Fruit fly (Drosophila melanogaster) whole organism, embryonic: Measurements from ENCODE around the gene CG32354.

Experiments
- Adf1 ChIP-seq: fragments of 200-800 bp; sonication (Bioruptor generic); IDR thresholded peaks from 2 replicates; pipeline ENCODE4 v1.3.6; 2022; ENCODE audit warnings: missing biosample characterization, missing genetic modification characterization
- CG10147 ChIP-seq: fragments of 200-800 bp; sonication (Bioruptor generic); optimal IDR thresholded peaks from 2 replicates; lab custom pipeline; 2019; ENCODE audit warnings: missing biosample characterization, mild to moderate bottlenecking, missing genetic modification characterization, moderate library complexity
- CG13424 ChIP-seq: fragments of 200-800 bp; sonication (Bioruptor generic); optimal IDR thresholded peaks from 2 replicates; lab custom pipeline; 2019; ENCODE audit warnings: missing biosample characterization, mild to moderate bottlenecking, missing genetic modification characterization, moderate library complexity
- CG15514 ChIP-seq: fragments of 200-800 bp; sonication (Bioruptor generic); optimal IDR thresholded peaks from 3 replicates; lab custom pipeline; 2017; ENCODE audit warnings: missing biosample characterization, missing genetic modification characterization, mild to moderate bottlenecking, moderate library complexity, missing genetic modification reagents
- CG16815 ChIP-seq: fragments of 200-800 bp; sonication (Bioruptor generic); optimal IDR thresholded peaks from 3 replicates; lab custom pipeline; 2017; ENCODE audit warnings: missing biosample characterization, mild to moderate bottlenecking, missing genetic modification characterization
- CG17385 ChIP-seq: fragments of 200-800 bp; sonication (Bioruptor generic); optimal IDR thresholded peaks from 3 replicates; lab custom pipeline; 2018; ENCODE audit warnings: missing biosample characterization, mild to moderate bottlenecking, missing genetic modification characterization
- CG17568 ChIP-seq: fragments of 200-800 bp; sonication (Bioruptor generic); optimal IDR thresholded peaks from 2 replicates; lab custom pipeline; 2018; ENCODE audit warnings: missing biosample characterization, mild to moderate bottlenecking, missing genetic modification characterization, moderate library complexity
- CG18011 ChIP-seq: fragments of 200-800 bp; sonication (Bioruptor generic); optimal IDR thresholded peaks from 2 replicates; lab custom pipeline; 2017; ENCODE audit warnings: missing biosample characterization, missing genetic modification characterization, mild to moderate bottlenecking, moderate library complexity, missing genotype
- CG1832 ChIP-seq: fragments of 200-800 bp; sonication (Bioruptor generic); optimal IDR thresholded peaks from 2 replicates; lab custom pipeline; 2017; ENCODE audit warnings: missing biosample characterization, mild to moderate bottlenecking, missing genetic modification characterization, inconsistent platforms
- CG30020 ChIP-seq: fragments of 200-800 bp; optimal IDR thresholded peaks from 2 replicates; lab custom pipeline; 2019; ENCODE audit warnings: missing biosample characterization, mild to moderate bottlenecking, missing genetic modification characterization, moderate library complexity
- CG30431 ChIP-seq: fragments of 200-800 bp; sonication (Bioruptor generic); optimal IDR thresholded peaks from 2 replicates; lab custom pipeline; 2017; ENCODE audit warnings: missing biosample characterization, missing genetic modification characterization
- CG33557 ChIP-seq: fragments of 200-800 bp; sonication (Bioruptor generic); optimal IDR thresholded peaks from 2 replicates; lab custom pipeline; 2019; ENCODE audit warnings: missing biosample characterization, mild to moderate bottlenecking, missing genetic modification characterization, moderate library complexity
- CG3726 ChIP-seq: fragments of 200-800 bp; sonication (Bioruptor generic); IDR thresholded peaks from 3 replicates; pipeline ENCODE4, ENCODE4 v1.3.6; 2022; ENCODE audit warnings: missing biosample characterization, missing genetic modification characterization
- CG4328 ChIP-seq: fragments of 200-800 bp; sonication (Bioruptor generic); optimal IDR thresholded peaks from 3 replicates; lab custom pipeline; 2017; ENCODE audit warnings: missing biosample characterization, missing genetic modification reagents, missing genetic modification characterization
- CG4854 ChIP-seq: fragments of 200-800 bp; sonication (Bioruptor generic); optimal IDR thresholded peaks from 2 replicates; lab custom pipeline; 2016; ENCODE audit warnings: missing biosample characterization, missing genetic modification characterization, inconsistent platforms
- CG6689 ChIP-seq: fragments of 200-800 bp; sonication (Bioruptor generic); IDR thresholded peaks from 2 replicates; pipeline ENCODE4 v1.3.6; 2022; ENCODE audit warnings: missing biosample characterization, missing genetic modification characterization
- CG6765 ChIP-seq: fragments of 200-800 bp; sonication (Bioruptor generic); optimal IDR thresholded peaks from 3 replicates; lab custom pipeline; 2017; ENCODE audit warnings: missing biosample characterization, mild to moderate bottlenecking, missing genetic modification characterization
- CG7963 ChIP-seq: fragments of 200-800 bp; sonication (Bioruptor generic); IDR thresholded peaks from 3 replicates; pipeline ENCODE4 v1.3.6; 2022; ENCODE audit warnings: missing biosample characterization, missing genetic modification characterization; ENCODE audit not compliant: partially characterized antibody
- CG8089 ChIP-seq: fragments of 200-800 bp; sonication (Bioruptor generic); optimal IDR thresholded peaks from 3 replicates; lab custom pipeline; 2016; ENCODE audit warnings: missing biosample characterization, missing genetic modification characterization
- CG9215 ChIP-seq: fragments of 200-800 bp; sonication (Bioruptor generic); IDR thresholded peaks from 2 replicates; pipeline ENCODE4 v1.3.6; 2022; ENCODE audit warnings: missing biosample characterization, missing genetic modification characterization
- CG9797 ChIP-seq: fragments of 200-800 bp; sonication (Bioruptor generic); optimal IDR thresholded peaks from 3 replicates; lab custom pipeline; 2018; ENCODE audit warnings: missing biosample characterization, mild to moderate bottlenecking, missing genetic modification characterization
- CG9932 ChIP-seq: fragments of 200-800 bp; sonication (Bioruptor generic); IDR thresholded peaks from 2 replicates; pipeline ENCODE4 v1.3.6; 2022; ENCODE audit warnings: missing biosample characterization, missing genetic modification characterization
- MESR4 ChIP-seq: fragments of 200-800 bp; sonication (Bioruptor generic); optimal IDR thresholded peaks from 2 replicates; lab custom pipeline; 2018; ENCODE audit warnings: missing biosample characterization, mild to moderate bottlenecking, missing genetic modification characterization, moderate library complexity
- Oaz ChIP-seq: fragments of 200-800 bp; sonication (Bioruptor generic); IDR thresholded peaks from 2 replicates; pipeline ENCODE4 v1.3.6; 2022; ENCODE audit warnings: missing biosample characterization, missing genetic modification characterization
- Oli ChIP-seq: fragments of 200-800 bp; sonication (Bioruptor generic); optimal IDR thresholded peaks from 2 replicates; lab custom pipeline; 2018; ENCODE audit warnings: missing biosample characterization, mild to moderate bottlenecking, missing genetic modification characterization, moderate library complexity
- Optix ChIP-seq: fragments of 200-800 bp; sonication (Bioruptor generic); IDR thresholded peaks from 3 replicates; pipeline ENCODE4 v1.3.6; 2022; ENCODE audit warnings: missing biosample characterization, missing genetic modification characterization
- Poxn ChIP-seq: fragments of 200-800 bp; sonication (Bioruptor generic); IDR thresholded peaks from 2 replicates; pipeline ENCODE4 v1.3.6; 2022; ENCODE audit warnings: missing biosample characterization, missing genetic modification characterization
- Side ChIP-seq: fragments of 200-800 bp; sonication (Bioruptor generic); optimal IDR thresholded peaks from 2 replicates; lab custom pipeline; 2016; ENCODE audit warnings: missing biosample characterization, missing genetic modification characterization
- Sry-δ ChIP-seq: fragments of 200-800 bp; sonication (Bioruptor generic); optimal IDR thresholded peaks from 2 replicates; lab custom pipeline; 2016; ENCODE audit warnings: missing biosample characterization, missing genetic modification characterization
- ab ChIP-seq: fragments of 200-800 bp; sonication (Bioruptor generic); optimal IDR thresholded peaks from 2 replicates; lab custom pipeline; 2016; ENCODE audit warnings: missing biosample characterization, missing genetic modification characterization
- ase ChIP-seq: fragments of 200-800 bp; sonication (Bioruptor generic); IDR thresholded peaks from 3 replicates; pipeline ENCODE4 v1.3.6; 2022; ENCODE audit warnings: missing biosample characterization, missing genetic modification characterization
- bab2 ChIP-seq: fragments of 200-800 bp; sonication (Bioruptor generic); optimal IDR thresholded peaks from 2 replicates; lab custom pipeline; 2016; ENCODE audit warnings: missing biosample characterization, missing genetic modification characterization
- bcd ChIP-seq: fragments of 200-800 bp; sonication (Bioruptor generic); optimal IDR thresholded peaks from 2 replicates; lab custom pipeline; 2017; ENCODE audit warnings: missing biosample characterization, mild to moderate bottlenecking, missing genetic modification characterization
- chn ChIP-seq: fragments of 200-800 bp; sonication (Bioruptor generic); optimal IDR thresholded peaks from 2 replicates; lab custom pipeline; 2016; ENCODE audit warnings: missing biosample characterization, missing genetic modification characterization
- crc ChIP-seq: fragments of 200-800 bp; sonication (Bioruptor generic); optimal IDR thresholded peaks from 2 replicates; lab custom pipeline; 2016; ENCODE audit warnings: missing biosample characterization, missing genetic modification characterization
- dan ChIP-seq: fragments of 200-800 bp; sonication (Bioruptor generic); IDR thresholded peaks from 2 replicates; pipeline ENCODE4 v1.3.6; 2022; ENCODE audit warnings: missing biosample characterization, missing genetic modification characterization
- dpn ChIP-seq, 2 experiments: fragments of 200-800 bp; sonication (Bioruptor generic); optimal IDR thresholded peaks; 3 replicates each; lab custom pipeline; 2016; ENCODE audit warnings: missing biosample characterization in 2 of 2, missing genetic modification characterization in 2 of 2
- gcm ChIP-seq: fragments of 200-800 bp; sonication (Bioruptor generic); optimal IDR thresholded peaks from 2 replicates; lab custom pipeline; 2019; ENCODE audit warnings: missing biosample characterization, mild to moderate bottlenecking, missing genetic modification characterization, moderate library complexity
- grn ChIP-seq: fragments of 200-800 bp; sonication (Bioruptor generic); optimal IDR thresholded peaks from 3 replicates; lab custom pipeline; 2017; ENCODE audit warnings: missing biosample characterization, missing genetic modification characterization
- gsb-n ChIP-seq: fragments of 200-800 bp; sonication (Bioruptor generic); optimal IDR thresholded peaks from 3 replicates; lab custom pipeline; 2018; ENCODE audit warnings: missing biosample characterization, mild to moderate bottlenecking, missing genetic modification characterization
- lola ChIP-seq, 3 experiments: fragments of >200 bp in 2 of 3; fragments of 200-800 bp in 1 of 3; sonication (Bioruptor generic) in 1 of 3; optimal IDR thresholded peaks; 2 replicates each; lab custom pipeline; 2017 to 2019; ENCODE audit warnings: missing biosample characterization in 3 of 3, missing genetic modification characterization in 3 of 3, mild to moderate bottlenecking in 1 of 3, moderate library complexity in 1 of 3
- pan ChIP-seq, 4 experiments: fragments of >200 bp in 3 of 4; fragments of 200-800 bp in 1 of 4; sonication (Bioruptor generic) in 1 of 4; optimal IDR thresholded peaks in 3 of 4; IDR thresholded peaks in 1 of 4; 2 replicates each; pipeline versions ENCODE4 v1.3.6 to Lab custom; 2017 to 2022; ENCODE audit warnings: missing biosample characterization in 2 of 4, missing genetic modification characterization in 2 of 4, mixed read lengths in 1 of 4
- pb ChIP-seq: fragments of 200-800 bp; sonication (Bioruptor generic); optimal IDR thresholded peaks from 3 replicates; lab custom pipeline; 2016; ENCODE audit warnings: missing biosample characterization, missing genetic modification characterization
- peb ChIP-seq: fragments of 200-800 bp; sonication (Bioruptor generic); IDR thresholded peaks from 2 replicates; pipeline ENCODE4 v1.3.6; 2022; ENCODE audit warnings: missing biosample characterization, missing genetic modification characterization
- pros ChIP-seq: fragments of 200-800 bp; sonication (Bioruptor generic); optimal IDR thresholded peaks from 3 replicates; lab custom pipeline; 2019; ENCODE audit warnings: missing biosample characterization, mild to moderate bottlenecking, missing genetic modification characterization, moderate library complexity
- ro ChIP-seq: fragments of 200-800 bp; sonication (Bioruptor generic); IDR thresholded peaks from 2 replicates; pipeline ENCODE4 v1.3.6; 2022; ENCODE audit warnings: missing biosample characterization, missing genetic modification characterization
- sens ChIP-seq: fragments of 200-800 bp; sonication (Bioruptor generic); peaks from one replicate; lab custom pipeline; 2016; ENCODE audit warnings: missing biosample characterization, missing genetic modification characterization
- sna ChIP-seq: fragments of 200-800 bp; sonication (Bioruptor generic); IDR thresholded peaks from 2 replicates; pipeline ENCODE4 v1.3.6; 2022; ENCODE audit warnings: missing biosample characterization, missing genetic modification characterization; ENCODE audit not compliant: partially characterized antibody
- trem ChIP-seq: fragments of 200-800 bp; optimal IDR thresholded peaks from 3 replicates; lab custom pipeline; 2019; ENCODE audit warnings: missing biosample characterization, mild to moderate bottlenecking, missing genetic modification characterization, moderate library complexity
- unpg ChIP-seq: fragments of 200-800 bp; sonication (Bioruptor generic); optimal IDR thresholded peaks from 3 replicates; lab custom pipeline; 2018; ENCODE audit warnings: missing biosample characterization, mild to moderate bottlenecking, missing genetic modification characterization, moderate library complexity
- wek ChIP-seq: fragments of 200-800 bp; sonication (Bioruptor generic); optimal IDR thresholded peaks from 3 replicates; lab custom pipeline; 2018; ENCODE audit warnings: missing biosample characterization, mild to moderate bottlenecking, missing genetic modification characterization, moderate library complexity

The CG32354 gene

DNA sequence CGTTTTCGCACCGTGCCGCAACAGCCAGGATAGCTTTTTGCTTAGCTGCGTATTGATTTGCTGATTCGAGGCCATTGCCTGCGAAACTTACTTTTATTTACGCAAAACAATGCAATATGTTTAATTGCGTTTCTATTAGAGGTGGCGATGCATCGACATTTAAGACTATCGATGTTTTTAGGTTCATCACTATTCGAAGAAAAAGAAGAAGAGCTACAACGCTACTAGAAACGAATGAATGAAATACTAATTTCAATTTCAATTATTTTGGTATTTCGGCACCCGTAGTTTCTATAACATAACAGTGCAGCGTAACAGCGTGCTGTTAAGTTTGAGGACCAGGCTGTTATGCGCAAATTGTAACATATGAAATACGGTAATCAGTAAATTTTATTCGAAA lies 16.9 kb downstream of the CG32354 start, which contains the start of the genes Tpt, mkg-p and CG13667 (continued):
- no peak for TF ChIP-seq grn (GFP tag; lab: Kevin White, UChicago)
- no peak for TF ChIP-seq bab2 (GFP tag; lab: Kevin White, UChicago)
- TF ChIP-seq pb (GFP tag; lab: Kevin White, UChicago): no peak
- TF ChIP-seq CG15514 (GFP tag; lab: Kevin White, UChicago): peak; percentile 66
- peak in 1 of 2 experiments; percentile 26 for TF ChIP-seq dpn (GFP tag; optimal IDR thresholded peaks at IDR 0.05; lab: Kevin White, UChicago)
- no peak for TF ChIP-seq pros (GFP tag; lab: Kevin White, UChicago)
- TF ChIP-seq chn (GFP tag; lab: Kevin White, UChicago): no peak
- no peak for TF ChIP-seq CG17568 (GFP tag; lab: Kevin White, UChicago)
- TF ChIP-seq ro: no peak
- no peak for TF ChIP-seq Poxn
- TF ChIP-seq Adf1 (GFP tag; lab: Robert Waterston, UW): no peak
- peak; percentile 68 for TF ChIP-seq trem (tag; lab: Kevin White, UChicago)
- TF ChIP-seq CG33557: no peak
- TF ChIP-seq Optix: no peak
- TF ChIP-seq sens: peak; percentile 78
- TF ChIP-seq unpg: no peak
- TF ChIP-seq dan (GFP tag; lab: Robert Waterston, UW): no peak
- TF ChIP-seq ase (GFP tag; lab: Robert Waterston, UW): no peak
- no peak for TF ChIP-seq Oaz (GFP tag; lab: Robert Waterston, UW)
- no peak for TF ChIP-seq Side (GFP tag; lab: Kevin White, UChicago)
- peak; percentile 20; the same call in 1 of the 2 replicates for TF ChIP-seq CG9932
- TF ChIP-seq crc: no peak
- TF ChIP-seq lola (GFP tag; optimal IDR thresholded peaks at IDR 0.05; lab: Kevin White, UChicago): no peak
- TF ChIP-seq peb (GFP tag; lab: Robert Waterston, UW): no peak
- no peak for TF ChIP-seq CG6689 (GFP tag; lab: Robert Waterston, UW)
- no peak for TF ChIP-seq gcm (GFP tag; lab: Kevin White, UChicago)
- no peak for TF ChIP-seq bcd (GFP tag; lab: Kevin White, UChicago)
- peak; percentile 75 for TF ChIP-seq MESR4 (GFP tag; lab: Kevin White, UChicago)
- no peak for TF ChIP-seq CG10147 (GFP tag; lab: Kevin White, UChicago)
- no peak for TF ChIP-seq CG30431 (GFP tag; lab: Kevin White, UChicago)
- no peak for TF ChIP-seq CG16815
- TF ChIP-seq Oli (tag; lab: Kevin White, UChicago): no peak
- peak; percentile 82 for TF ChIP-seq CG9797 (GFP tag; lab: Kevin White, UChicago)
- peak; percentile 98 for TF ChIP-seq CG17385 (GFP tag; lab: Kevin White, UChicago)
- no peak for TF ChIP-seq CG8089
- TF ChIP-seq gsb-n (tag; lab: Kevin White, UChicago): no peak
- peak; percentile 80 for TF ChIP-seq sna (GFP tag; lab: Robert Waterston, UW)
- no peak for TF ChIP-seq pan (optimal IDR thresholded peaks at IDR 0.05; lab: Kevin White, UChicago)
- no peak for TF ChIP-seq pan (GFP tag; optimal IDR thresholded peaks at IDR 0.05 in 1 of 2, IDR thresholded peaks at IDR 0.05 in 1 of 2)
- TF ChIP-seq wek (GFP tag; lab: Kevin White, UChicago): no peak
- no peak for TF ChIP-seq CG4328 (GFP tag; lab: Kevin White, UChicago)
- no peak for TF ChIP-seq CG13424
- TF ChIP-seq CG9215 (GFP tag; lab: Robert Waterston, UW): no peak
- TF ChIP-seq Sry-δ (GFP tag; lab: Kevin White, UChicago): peak; percentile 99
- TF ChIP-seq CG18011 (GFP tag; lab: Kevin White, UChicago): no peak
- TF ChIP-seq ab: no peak
- no peak for TF ChIP-seq CG6765 (GFP tag; lab: Kevin White, UChicago)
- TF ChIP-seq CG3726 (GFP tag; lab: Robert Waterston, UW): no peak
- TF ChIP-seq CG1832 (GFP tag; lab: Kevin White, UChicago): no peak
- peak; percentile 62; the same call in 2 of the 3 replicates for TF ChIP-seq CG7963
- TF ChIP-seq CG30020: peak; percentile 74
- no peak for TF ChIP-seq CG4854 (GFP tag; lab: Kevin White, UChicago)
